Worm (Caenorhabditis elegans): ENCODE data around the gene K08C7.7.

ce11 chrIV:10697022-10697979 lies 33.1 kb downstream of the K08C7.7 start, which contains the start of gene allo-1:
- TF ChIP-seq F52B5.7 (tag; optimal IDR thresholded peaks at IDR 0.05) (no peak), pha-4 (tag; optimal IDR thresholded peaks at IDR 0.05) (peak; percentile 4), F23B12.7 (tag; optimal IDR thresholded peaks at IDR 0.05; ENCODE audit: insufficient read depth) (no peak), ztf-3 (GFP tag; optimal IDR thresholded peaks at IDR 0.05) (no peak), ceh-100 (GFP tag; IDR thresholded peaks at IDR 0.05) (no peak), unc-62 (GFP tag; optimal IDR thresholded peaks at IDR 0.05) (no peak), B0261.1 (tag; optimal IDR thresholded peaks at IDR 0.05) (no peak), zim-3 (tag; optimal IDR thresholded peaks at IDR 0.05) (no peak), F22D6.2 (tag; optimal IDR thresholded peaks at IDR 0.05) (no peak), cebp-2 (GFP tag; IDR thresholded peaks at IDR 0.05) (no peak)
